Fruit fly (Drosophila melanogaster) whole organism, wandering third instar larva: ENCODE results near the gene CG17806.

Experiments used
- Dfd ChIP-seq: fragments of >200 bp; optimal IDR thresholded peaks from 2 replicates; lab custom pipeline; 2017; ENCODE audit warnings: missing biosample characterization, missing genetic modification characterization
- Dif ChIP-seq: fragments of 200-275, 200-300 bp; sonication (Bioruptor generic); optimal IDR thresholded peaks from 2 replicates; lab custom pipeline; 2018; ENCODE audit warnings: missing biosample characterization, missing genetic modification characterization; ENCODE audit not compliant: partially characterized antibody
- Hnf4 ChIP-seq: fragments of 200-800 bp; sonication (Bioruptor generic); optimal IDR thresholded peaks from 2 replicates; lab custom pipeline; 2016; ENCODE audit warnings: missing biosample characterization, mild to moderate bottlenecking, missing genetic modification characterization
- Jra ChIP-seq: sonication (Bioruptor generic); optimal IDR thresholded peaks from 2 replicates; lab custom pipeline; 2016; ENCODE audit warnings: missing biosample characterization, missing genetic modification characterization
- Myc ChIP-seq: fragments of >200 bp; optimal IDR thresholded peaks from 2 replicates; lab custom pipeline; 2017
- Sp1 ChIP-seq: fragments of 200-800 bp; sonication (Bioruptor generic); optimal IDR thresholded peaks from 3 replicates; lab custom pipeline; 2019; ENCODE audit warnings: missing biosample characterization, mild to moderate bottlenecking, missing genetic modification characterization, moderate library complexity
- Vsx2 ChIP-seq: fragments of 200-300, 225-300 bp; sonication (Bioruptor generic); optimal IDR thresholded peaks from 2 replicates; lab custom pipeline; 2018; ENCODE audit warnings: missing biosample characterization, missing genetic modification characterization; ENCODE audit not compliant: partially characterized antibody
- dl ChIP-seq, 2 experiments: fragments of 175-275, 200-275 bp in 1 of 2; fragments of 200-275 bp in 1 of 2; sonication (Bioruptor generic); optimal IDR thresholded peaks; lab custom pipeline; 2018; ENCODE audit warnings: mild to moderate bottlenecking in 2 of 2, missing biosample characterization in 2 of 2, missing genetic modification characterization in 2 of 2, moderate library complexity in 2 of 2; ENCODE audit not compliant: partially characterized antibody in 2 of 2, insufficient read depth in 1 of 2
- dsf ChIP-seq: sonication (Bioruptor generic); optimal IDR thresholded peaks from 2 replicates; lab custom pipeline; 2016; ENCODE audit warnings: missing biosample characterization, missing genetic modification characterization, borderline replicate concordance
- fru ChIP-seq: fragments of 200-800 bp; sonication (Bioruptor generic); optimal IDR thresholded peaks from 3 replicates; lab custom pipeline; 2016; ENCODE audit warnings: missing biosample characterization, mild to moderate bottlenecking, missing genetic modification characterization
- h ChIP-seq: fragments of 200-800 bp; sonication (Bioruptor generic); optimal IDR thresholded peaks from 3 replicates; lab custom pipeline; 2016; ENCODE audit warnings: missing biosample characterization, mild to moderate bottlenecking, missing genetic modification characterization
- lola ChIP-seq: fragments of >200 bp; optimal IDR thresholded peaks from 2 replicates; lab custom pipeline; 2017; ENCODE audit warnings: missing biosample characterization, missing genetic modification characterization
- psq ChIP-seq: fragments of 200-800 bp; sonication (Bioruptor generic); optimal IDR thresholded peaks from 3 replicates; lab custom pipeline; 2017; ENCODE audit warnings: missing biosample characterization, mild to moderate bottlenecking, missing genetic modification characterization, moderate library complexity
- usp ChIP-seq: fragments of >200 bp; optimal IDR thresholded peaks from 2 replicates; lab custom pipeline; 2017; ENCODE audit warnings: missing biosample characterization, missing genetic modification characterization

dm6 chr3R:17787780-17788179 is 15.3 kb downstream of the CG17806 start:
- TF ChIP-seq Vsx2 (GFP tag; lab: Kevin White, UChicago) (no peak), psq (GFP tag; lab: Kevin White, UChicago) (no peak), lola (GFP tag; lab: Kevin White, UChicago) (no peak), Jra (GFP tag; lab: Kevin White, UChicago) (no peak), Dfd (GFP tag; lab: Kevin White, UChicago) (no peak), h (GFP tag; lab: Kevin White, UChicago) (no peak), Sp1 (GFP tag; lab: Kevin White, UChicago) (no peak), dsf (GFP tag; lab: Kevin White, UChicago) (no peak), dl (GFP tag; optimal IDR thresholded peaks at IDR 0.05; lab: Kevin White, UChicago; ENCODE audit: insufficient read depth in 1 of 2, partially characterized antibody in 2 of 2) (no peak), usp (GFP tag; lab: Kevin White, UChicago) (no peak), Dif (no peak), Myc (lab: Kevin White, UChicago) (no peak), Hnf4 (GFP tag; lab: Kevin White, UChicago) (no peak), fru (GFP tag; lab: Kevin White, UChicago) (no peak)
